Worm (Caenorhabditis elegans): ENCODE data around the gene C18F10.7.

C18F10.7 gene

DNA sequence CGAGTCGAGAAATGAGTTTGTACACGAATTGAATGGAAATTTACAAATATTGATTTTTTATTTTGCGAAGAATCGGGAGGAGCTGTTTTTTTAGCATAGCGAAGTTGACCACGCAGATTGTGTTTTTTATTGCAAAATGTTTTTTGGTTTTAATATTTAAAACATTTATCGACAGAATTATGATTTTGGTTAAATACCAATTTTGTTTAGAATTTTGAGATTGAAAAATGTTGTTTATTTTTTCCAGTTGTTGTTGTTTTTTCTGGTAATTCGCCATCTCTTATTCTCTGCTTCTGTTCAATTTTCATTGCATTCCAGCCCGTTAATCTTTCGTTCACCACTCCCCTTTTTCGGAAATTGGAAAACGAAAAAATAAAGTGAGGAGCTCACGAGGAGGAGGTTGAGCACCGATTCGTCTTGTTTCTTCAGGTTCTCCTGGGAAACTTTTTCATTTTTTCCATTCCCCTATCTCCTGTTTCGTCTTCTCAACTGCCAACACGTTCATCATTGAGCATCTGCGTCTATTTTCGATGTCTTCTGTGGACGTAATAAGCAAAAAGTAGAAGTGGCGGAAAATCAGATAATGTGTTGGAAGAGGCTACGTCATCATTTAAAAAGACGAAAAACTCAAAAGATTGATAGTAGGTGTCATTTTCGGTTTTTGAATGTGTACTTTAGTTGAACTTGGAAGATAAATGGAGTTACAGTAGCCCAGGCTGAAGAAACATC is 18.0 kb upstream of the C18F10.7 start, which contains the start of gene F47D12.7:
Gene F47D12.7, minus strand, starts transcription at position 51 of the 729 bp plus-strand sequence.
- TF ChIP-seq dao-5 (tag; optimal IDR thresholded peaks at IDR 0.05) (no peak), him-1 (tag; optimal IDR thresholded peaks at IDR 0.05) (no peak), W03F9.2 (tag; optimal IDR thresholded peaks at IDR 0.05) (no peak)

DNA sequence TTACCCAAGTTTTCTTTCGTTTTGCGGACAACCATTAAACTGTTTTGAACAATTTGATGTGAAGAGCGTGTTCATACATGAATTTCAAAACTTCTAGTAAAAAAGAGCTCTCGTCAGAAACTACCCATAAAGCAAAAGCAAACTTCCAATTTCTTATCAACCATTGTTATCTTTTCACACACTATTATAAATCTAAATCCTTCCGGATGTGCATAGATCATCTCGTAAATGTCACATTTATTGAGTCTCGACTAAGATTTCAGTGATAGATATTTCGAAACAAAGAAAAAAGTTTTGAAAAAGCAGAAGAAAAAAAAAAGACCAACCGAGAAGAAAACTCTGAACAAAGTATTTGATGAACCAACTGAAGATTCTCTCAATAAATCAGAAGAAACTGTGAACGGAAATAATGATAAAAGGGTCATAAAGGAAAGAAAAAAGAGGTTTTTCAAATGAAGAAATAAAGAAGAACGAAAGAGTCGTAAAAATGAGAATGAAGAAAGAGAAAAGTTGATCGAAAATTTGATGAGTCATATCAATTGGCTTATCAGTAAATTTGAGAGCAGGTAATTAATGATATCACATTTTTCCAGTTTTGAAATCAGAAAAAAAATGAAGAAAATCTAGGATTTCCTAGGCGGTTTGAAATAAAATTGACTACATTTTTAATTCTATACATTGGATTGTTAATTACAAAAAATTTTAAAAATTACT is 12.5 kb upstream of the C18F10.7 start:
- no peak for TF ChIP-seq him-1 (tag; optimal IDR thresholded peaks at IDR 0.05)
- no peak for TF ChIP-seq dao-5 (tag; optimal IDR thresholded peaks at IDR 0.05)
- no peak for TF ChIP-seq W03F9.2 (tag; optimal IDR thresholded peaks at IDR 0.05)

- TF ChIP-seq dao-5 (tag; optimal IDR thresholded peaks at IDR 0.05) (no peak), him-1 (tag; optimal IDR thresholded peaks at IDR 0.05) (no peak), W03F9.2 (tag; optimal IDR thresholded peaks at IDR 0.05) (no peak)
These were observed 11.2 kb upstream of the C18F10.7 start for ce11 chrIII:6289366-6289765.

DNA sequence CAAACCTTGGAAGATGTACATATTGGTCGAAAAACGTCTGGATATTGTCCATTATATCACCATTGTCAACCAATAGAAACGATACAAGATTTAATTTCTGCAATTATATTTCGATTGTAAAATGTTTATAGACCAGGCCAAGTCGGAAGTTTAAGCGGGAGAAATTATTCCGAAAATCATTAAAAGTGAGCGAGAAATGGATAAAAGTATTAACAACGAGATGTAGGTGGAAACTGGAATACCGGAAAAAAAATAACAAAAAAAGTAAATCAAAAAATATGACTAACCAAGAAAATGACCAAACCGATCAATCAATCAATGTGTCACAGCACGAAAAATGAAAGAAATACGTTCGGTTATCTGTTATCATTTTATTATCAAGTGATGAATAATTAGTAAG is 9.0 kb upstream of the C18F10.7 start, which contains the start of gene F47D12.6:
Gene F47D12.6, minus strand, starts transcription at position 101 of the 400 bp plus-strand sequence.
- TF ChIP-seq W03F9.2 (tag; optimal IDR thresholded peaks at IDR 0.05) (no peak), him-1 (tag; optimal IDR thresholded peaks at IDR 0.05) (no peak), dao-5 (tag; optimal IDR thresholded peaks at IDR 0.05) (no peak)

DNA sequence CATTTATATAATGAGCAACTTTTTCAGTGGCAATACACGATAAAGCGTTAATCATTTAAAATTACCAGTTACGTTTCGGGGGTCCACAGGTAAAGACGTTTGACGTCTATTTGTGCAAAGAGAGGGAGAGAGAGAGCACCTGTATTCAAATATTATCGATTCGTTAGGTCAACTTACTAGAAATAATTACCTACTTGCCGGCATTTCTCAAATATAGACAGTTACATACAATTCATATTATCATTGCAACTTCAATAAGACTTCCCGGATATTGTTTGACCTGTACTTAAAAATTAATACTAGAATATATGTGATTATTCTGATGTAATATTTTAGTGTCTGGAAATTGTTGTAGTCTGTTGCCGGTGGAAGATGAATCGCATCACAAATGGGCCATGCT is 7.7 kb upstream of the C18F10.7 start, which contains the start of gene gadr-3:
Gene gadr-3, minus strand, starts transcription at position 101 of the 400 bp plus-strand sequence.
- TF ChIP-seq dao-5 (tag; optimal IDR thresholded peaks at IDR 0.05) = no peak
- TF ChIP-seq him-1 (tag; optimal IDR thresholded peaks at IDR 0.05) = no peak
- TF ChIP-seq W03F9.2 (tag; optimal IDR thresholded peaks at IDR 0.05) = no peak

DNA sequence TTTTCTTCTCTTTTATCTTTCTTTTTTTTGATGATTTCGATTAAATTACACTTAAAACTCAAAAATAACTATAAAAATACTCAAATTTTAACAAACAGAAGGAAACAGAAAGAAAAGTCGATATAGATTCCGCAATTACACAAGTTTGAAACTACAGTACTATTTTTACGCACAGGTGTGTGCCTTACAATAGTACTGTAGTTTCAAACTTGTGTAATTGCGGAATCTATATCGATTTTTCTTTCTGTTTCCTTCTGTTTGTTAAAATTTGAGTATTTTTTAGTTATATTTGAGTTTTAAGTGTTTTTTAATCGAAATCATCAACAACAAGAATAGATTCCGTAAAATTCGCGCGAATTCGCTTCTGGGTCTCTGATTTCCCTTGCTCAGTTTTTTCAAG is 4.9 kb upstream of the C18F10.7 start:
- no peak for TF ChIP-seq dao-5 (tag; optimal IDR thresholded peaks at IDR 0.05)
- no peak for TF ChIP-seq him-1 (tag; optimal IDR thresholded peaks at IDR 0.05)
- no peak for TF ChIP-seq W03F9.2 (tag; optimal IDR thresholded peaks at IDR 0.05)

- TF ChIP-seq dao-5 (tag; optimal IDR thresholded peaks at IDR 0.05) = peak; percentile 23
- peak; percentile 46 for TF ChIP-seq him-1 (tag; optimal IDR thresholded peaks at IDR 0.05)
- peak; percentile 69 for TF ChIP-seq W03F9.2 (tag; optimal IDR thresholded peaks at IDR 0.05)
These were observed 2.0 kb upstream of the C18F10.7 start, which contains the start of gene hmg-1.2 for ce11 chrIII:6280070-6280596. TSS of gene hmg-1.2 (plus strand) at chrIII:6280380.

DNA sequence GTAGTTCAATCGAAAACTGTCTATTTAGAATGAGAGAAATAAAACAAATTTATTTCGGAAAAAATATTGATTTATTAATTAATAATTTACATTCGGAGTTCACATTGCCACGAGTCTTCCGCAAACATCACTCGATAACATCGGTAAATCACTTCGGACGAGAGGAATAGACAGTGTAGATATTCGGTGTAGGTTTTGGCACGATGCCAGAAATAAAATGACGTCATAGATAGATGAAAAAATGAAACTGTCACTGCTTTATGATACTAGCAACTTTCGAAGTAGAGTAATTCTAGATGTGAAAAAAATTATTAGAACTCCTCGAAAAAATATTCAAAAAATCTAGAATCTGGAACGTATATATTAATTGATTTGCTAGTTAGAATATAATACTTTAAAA is 1.3 kb upstream of the C18F10.7 start:
- no peak for TF ChIP-seq dao-5 (tag; optimal IDR thresholded peaks at IDR 0.05)
- TF ChIP-seq him-1 (tag; optimal IDR thresholded peaks at IDR 0.05) = no peak
- TF ChIP-seq W03F9.2 (tag; optimal IDR thresholded peaks at IDR 0.05) = no peak

DNA sequence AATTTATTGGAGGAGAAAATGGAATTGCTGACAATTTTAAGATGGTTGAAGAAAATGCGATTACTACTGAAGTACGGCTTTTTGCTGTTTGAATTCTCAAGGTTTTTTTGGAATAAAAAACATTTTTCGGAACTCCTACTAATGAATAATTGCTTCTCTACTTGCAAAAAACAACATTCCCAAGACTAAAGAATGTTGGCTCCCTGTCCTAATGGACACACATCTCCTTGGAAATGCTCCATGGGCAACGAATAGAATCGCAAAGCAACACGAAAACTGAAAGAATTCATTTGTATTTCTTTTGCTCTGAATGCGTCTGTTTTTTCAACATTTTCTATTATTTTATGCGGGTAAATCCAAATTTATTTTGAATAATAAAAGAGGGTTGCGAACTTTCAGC is 5.3 kb downstream of the C18F10.7 start, which contains the start of gene C18F10.2:
Gene C18F10.2, plus strand, starts transcription at position 301 of the 400 bp plus-strand sequence.
- TF ChIP-seq W03F9.2 (tag; optimal IDR thresholded peaks at IDR 0.05) (no peak), him-1 (tag; optimal IDR thresholded peaks at IDR 0.05) (no peak), dao-5 (tag; optimal IDR thresholded peaks at IDR 0.05) (no peak)

- TF ChIP-seq W03F9.2 (tag; optimal IDR thresholded peaks at IDR 0.05) = no peak
- no peak for TF ChIP-seq dao-5 (tag; optimal IDR thresholded peaks at IDR 0.05)
- TF ChIP-seq him-1 (tag; optimal IDR thresholded peaks at IDR 0.05) = no peak
These were observed 7.9 kb downstream of the C18F10.7 start, which contains the start of gene srg-3 for ce11 chrIII:6270277-6270676. TSS of gene srg-3 (minus strand) at chrIII:6270377.

ce11 chrIII:6268061-6268460 is 10.1 kb downstream of the C18F10.7 start, which contains the start of gene srg-7:
TSS of gene srg-7 (minus strand) at chrIII:6268161.
- TF ChIP-seq him-1 (tag; optimal IDR thresholded peaks at IDR 0.05) (no peak), W03F9.2 (tag; optimal IDR thresholded peaks at IDR 0.05) (no peak), dao-5 (tag; optimal IDR thresholded peaks at IDR 0.05) (no peak)

DNA sequence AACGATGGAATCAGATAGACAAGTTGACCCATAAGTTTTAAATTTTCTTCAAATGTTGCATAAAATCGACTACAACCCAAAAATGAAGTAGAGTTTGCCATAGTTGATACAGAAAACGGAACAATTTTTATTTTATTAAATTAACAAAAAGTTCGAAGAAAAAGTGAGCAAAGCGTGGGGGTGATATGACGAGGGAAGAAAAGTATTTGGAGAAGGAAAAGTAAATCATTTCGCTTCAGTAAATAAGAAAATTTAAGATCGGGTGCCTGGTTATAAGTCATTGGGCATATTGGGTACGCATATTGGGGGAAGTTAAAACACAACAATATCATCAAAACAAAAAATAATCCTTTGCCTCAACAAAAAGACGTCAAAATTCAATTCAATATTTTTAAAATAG is 12.2 kb downstream of the C18F10.7 start, which contains the start of gene srg-6:
Gene srg-6, minus strand, starts transcription at position 101 of the 400 bp plus-strand sequence.
- TF ChIP-seq W03F9.2 (tag; optimal IDR thresholded peaks at IDR 0.05) = no peak

DNA sequence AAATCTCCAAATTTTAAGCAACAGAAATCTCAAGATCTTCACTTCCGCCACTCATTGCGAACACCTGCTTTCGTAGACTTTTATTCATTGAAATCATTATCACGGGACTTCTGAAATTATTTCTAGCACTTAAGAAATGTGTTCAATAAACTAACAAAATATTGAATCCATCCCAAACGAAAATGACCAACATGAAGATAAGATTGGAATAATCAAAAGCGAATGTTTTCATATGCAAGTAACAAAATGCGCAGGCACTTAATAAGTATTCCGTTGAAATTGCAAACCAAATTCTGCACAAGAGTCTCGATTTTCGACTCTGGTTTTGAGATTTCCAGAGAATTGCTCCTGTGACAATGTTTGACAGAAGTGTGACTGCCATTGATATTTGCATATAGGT is 13.7 kb downstream of the C18F10.7 start, which contains the start of gene srg-5:
Gene srg-5, minus strand, starts transcription at position 101 of the 400 bp plus-strand sequence.
- TF ChIP-seq W03F9.2 (tag; optimal IDR thresholded peaks at IDR 0.05) = no peak

DNA sequence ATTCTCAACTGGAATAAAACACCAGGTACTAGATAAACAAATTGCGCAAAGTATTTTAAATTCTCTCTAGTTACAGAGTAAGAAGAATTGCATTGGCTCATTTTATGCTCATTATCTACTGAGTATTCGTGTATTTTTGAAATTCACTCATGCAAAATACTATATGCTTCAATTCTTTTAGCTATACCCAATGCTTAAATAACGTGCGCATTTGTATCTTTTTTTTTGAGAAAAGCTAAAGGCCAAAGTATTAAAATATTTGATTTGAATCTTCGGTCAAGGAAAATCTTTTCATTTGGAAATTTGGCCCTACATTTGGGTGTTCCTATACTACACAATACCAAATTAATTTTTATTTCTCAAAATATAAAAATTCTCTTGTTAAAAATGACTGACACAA is 16.2 kb downstream of the C18F10.7 start, which contains the start of gene srg-4:
Gene srg-4, minus strand, starts transcription at position 101 of the 400 bp plus-strand sequence.
- no peak for TF ChIP-seq him-1 (tag; optimal IDR thresholded peaks at IDR 0.05)
- no peak for TF ChIP-seq W03F9.2 (tag; optimal IDR thresholded peaks at IDR 0.05)
- TF ChIP-seq dao-5 (tag; optimal IDR thresholded peaks at IDR 0.05) = no peak
